Worm (Caenorhabditis elegans): ENCODE results near the gene srd-35.

Gene srd-35

ce11 chrV:13011904-13012303, 47.7 kb downstream of the srd-35 start:
- no peak for TF ChIP-seq elt-3 (tag; optimal IDR thresholded peaks at IDR 0.05)
- no peak for TF ChIP-seq lin-32 (GFP tag; optimal IDR thresholded peaks at IDR 0.05)
- TF ChIP-seq ceh-43 (GFP tag; optimal IDR thresholded peaks at IDR 0.05) = no peak
- TF ChIP-seq ceh-39 (tag; optimal IDR thresholded peaks at IDR 0.05) = no peak
- TF ChIP-seq zip-8 (tag; optimal IDR thresholded peaks at IDR 0.05) = peak; percentile 94

- TF ChIP-seq lin-13 (tag; optimal IDR thresholded peaks at IDR 0.05) (no peak), lin-32 (GFP tag; optimal IDR thresholded peaks at IDR 0.05) (no peak), nhr-12 (tag; optimal IDR thresholded peaks at IDR 0.05) (no peak), drap-1 (GFP tag; optimal IDR thresholded peaks at IDR 0.05) (no peak), hlh-1 (tag; optimal IDR thresholded peaks at IDR 0.05) (no peak), unc-39 (tag; optimal IDR thresholded peaks at IDR 0.05) (no peak), flh-1 (GFP tag; optimal IDR thresholded peaks at IDR 0.05) (no peak), blmp-1 (tag; optimal IDR thresholded peaks at IDR 0.05) (no peak), tbx-8 (GFP tag; optimal IDR thresholded peaks at IDR 0.05) (no peak), nhr-28 (tag; optimal IDR thresholded peaks at IDR 0.05) (no peak), ceh-43 (GFP tag; optimal IDR thresholded peaks at IDR 0.05) (no peak), elt-1 (tag; optimal IDR thresholded peaks at IDR 0.05; ENCODE audit: borderline replicate concordance, insufficient read depth) (no peak), nhr-237 (tag; optimal IDR thresholded peaks at IDR 0.05) (no peak), M03D4.4 (tag; optimal IDR thresholded peaks at IDR 0.05) (no peak), mep-1 (tag; optimal IDR thresholded peaks at IDR 0.05) (no peak), ztf-11 (tag; optimal IDR thresholded peaks at IDR 0.05) (no peak), ceh-83 (GFP tag; optimal IDR thresholded peaks at IDR 0.05) (no peak), ceh-39 (tag; optimal IDR thresholded peaks at IDR 0.05) (no peak)
These were observed 49.0 kb downstream of the srd-35 start, which contains the start of gene try-10 for ce11 chrV:13013158-13013557. Gene try-10 (minus strand): TSS chrV:13013258.

ce11 chrV:13013844-13014243, 49.7 kb downstream of the srd-35 start, which contains the start of gene F15B9.6:
Gene F15B9.6 (plus strand): TSS chrV:13014144.
- TF ChIP-seq unc-62 (GFP tag; optimal IDR thresholded peaks at IDR 0.05) = no peak
- no peak for TF ChIP-seq ceh-83 (GFP tag; optimal IDR thresholded peaks at IDR 0.05)
- TF ChIP-seq mab-5 (tag; optimal IDR thresholded peaks at IDR 0.05) = no peak
- no peak for TF ChIP-seq nhr-237 (tag; optimal IDR thresholded peaks at IDR 0.05)
- TF ChIP-seq tbx-8 (GFP tag; optimal IDR thresholded peaks at IDR 0.05) = no peak
- TF ChIP-seq unc-39 (tag; optimal IDR thresholded peaks at IDR 0.05) = no peak
- TF ChIP-seq snpc-4 (tag; optimal IDR thresholded peaks at IDR 0.05) = no peak
- no peak for TF ChIP-seq unc-120 (tag; optimal IDR thresholded peaks at IDR 0.05; ENCODE audit: poor library complexity, severe bottlenecking)
- TF ChIP-seq elt-1 (tag; optimal IDR thresholded peaks at IDR 0.05; ENCODE audit: borderline replicate concordance, insufficient read depth) = no peak
- no peak for TF ChIP-seq sptf-1 (tag; optimal IDR thresholded peaks at IDR 0.05)
- no peak for TF ChIP-seq cnd-1 (tag; optimal IDR thresholded peaks at IDR 0.05)
- TF ChIP-seq M03D4.4 (tag; optimal IDR thresholded peaks at IDR 0.05) = no peak
- TF ChIP-seq drap-1 (GFP tag; optimal IDR thresholded peaks at IDR 0.05) = no peak
- TF ChIP-seq nhr-28 (tag; optimal IDR thresholded peaks at IDR 0.05) = no peak
- TF ChIP-seq ham-2 (GFP tag; optimal IDR thresholded peaks at IDR 0.05) = no peak
